Worm (Caenorhabditis elegans): ENCODE measurements around the gene H40L08.9.

The H40L08.9 gene

ce11 chrX:15077597-15078261 is 1.4 kb upstream of the H40L08.9 start, which contains the start of the genes H40L08.8, H40L08.2 and H40L08.7 (continued):
- TF ChIP-seq isw-1 (GFP tag; IDR thresholded peaks at IDR 0.05) = no peak
- TF ChIP-seq efl-3 (GFP tag; optimal IDR thresholded peaks at IDR 0.05) = no peak
- peak; percentile 41 for TF ChIP-seq tbx-2 (tag; optimal IDR thresholded peaks at IDR 0.05)
- TF ChIP-seq nhr-11 (tag; optimal IDR thresholded peaks at IDR 0.05) = no peak
- TF ChIP-seq mep-1 (tag; optimal IDR thresholded peaks at IDR 0.05) = no peak
- no peak for TF ChIP-seq Y116A8C.19 (tag; optimal IDR thresholded peaks at IDR 0.05; ENCODE audit: borderline replicate concordance)
- TF ChIP-seq C34B4.2 (tag; optimal IDR thresholded peaks at IDR 0.05) = no peak
- TF ChIP-seq efl-1 (optimal IDR thresholded peaks at IDR 0.05) = no peak
- no peak for TF ChIP-seq efl-1 (GFP tag; optimal IDR thresholded peaks at IDR 0.05 in 1 of 2)
- no peak for TF ChIP-seq jun-1 (tag; optimal IDR thresholded peaks at IDR 0.05)
- TF ChIP-seq unc-86 (tag; optimal IDR thresholded peaks at IDR 0.05) = no peak
- no peak for TF ChIP-seq xbp-1 (tag; optimal IDR thresholded peaks at IDR 0.05)
- no peak for TF ChIP-seq nhr-84 (tag; optimal IDR thresholded peaks at IDR 0.05)
- no peak for TF ChIP-seq unc-130 (tag; optimal IDR thresholded peaks at IDR 0.05)
- TF ChIP-seq unc-62 (GFP tag; optimal IDR thresholded peaks at IDR 0.05) = no peak
- peak; percentile 16 for TF ChIP-seq nhr-47 (tag; optimal IDR thresholded peaks at IDR 0.05)
- TF ChIP-seq irx-1 (tag; optimal IDR thresholded peaks at IDR 0.05) = no peak
- no peak for TF ChIP-seq egl-13 (tag; optimal IDR thresholded peaks at IDR 0.05)
- peak; percentile 71 for TF ChIP-seq nhr-71 (tag; optimal IDR thresholded peaks at IDR 0.05)
- TF ChIP-seq mef-2 (tag; optimal IDR thresholded peaks at IDR 0.05) = no peak
- TF ChIP-seq nhr-90 (tag; optimal IDR thresholded peaks at IDR 0.05; ENCODE audit: poor library complexity) = peak; percentile 58
- no peak for TF ChIP-seq rnt-1 (tag; optimal IDR thresholded peaks at IDR 0.05)
- peak in 3 of 6 experiments; percentile 4 to 32 (median 17) for TF ChIP-seq elt-3 (tag; optimal IDR thresholded peaks at IDR 0.05)
- TF ChIP-seq nhr-76 (tag; optimal IDR thresholded peaks at IDR 0.05) = no peak
- TF ChIP-seq ama-1 (optimal IDR thresholded peaks at IDR 0.05) = peak; percentile 82
- no peak for TF ChIP-seq ces-1 (GFP tag; optimal IDR thresholded peaks at IDR 0.05)
- no peak for TF ChIP-seq tlp-1 (tag; optimal IDR thresholded peaks at IDR 0.05)
- no peak for TF ChIP-seq nhr-12 (tag; optimal IDR thresholded peaks at IDR 0.05)
- peak in 1 of 2 experiments; percentile 11 for TF ChIP-seq lsy-2 (tag; optimal IDR thresholded peaks at IDR 0.05)
- TF ChIP-seq hlh-17 (GFP tag; optimal IDR thresholded peaks at IDR 0.05; ENCODE audit: borderline replicate concordance) = no peak
- no peak for TF ChIP-seq C16A3.4 (tag; optimal IDR thresholded peaks at IDR 0.05)
- peak; percentile 53 for TF ChIP-seq blmp-1 (tag; optimal IDR thresholded peaks at IDR 0.05)
- no peak for TF ChIP-seq ztf-4 (tag; optimal IDR thresholded peaks at IDR 0.05)
- TF ChIP-seq snpc-4 (tag; optimal IDR thresholded peaks at IDR 0.05) = no peak
- TF ChIP-seq nhr-20 (tag; optimal IDR thresholded peaks at IDR 0.05) = peak; percentile 82
- no peak for TF ChIP-seq fkh-8 (tag; optimal IDR thresholded peaks at IDR 0.05)
- TF ChIP-seq mdl-1 (tag; optimal IDR thresholded peaks at IDR 0.05) = peak in 1 of 2 experiments; percentile 41
- no peak for TF ChIP-seq unc-30 (tag; optimal IDR thresholded peaks at IDR 0.05)
- TF ChIP-seq unc-98 (GFP tag; IDR thresholded peaks at IDR 0.05) = no peak
- TF ChIP-seq lin-13 (GFP tag; optimal IDR thresholded peaks at IDR 0.05) = no peak

ce11 chrX:15076909-15077308 is 629 bp upstream of the H40L08.9 start:
- TF ChIP-seq lin-35 (GFP tag; optimal IDR thresholded peaks at IDR 0.05) = peak in 1 of 2 experiments; percentile 22
- no peak for TF ChIP-seq C34B4.2 (tag; optimal IDR thresholded peaks at IDR 0.05)

- peak; percentile 11 for TF ChIP-seq snpc-4 (tag; optimal IDR thresholded peaks at IDR 0.05)
- no peak for TF ChIP-seq efl-1 (optimal IDR thresholded peaks at IDR 0.05)
- peak in 1 of 2 experiments; percentile 53 for TF ChIP-seq efl-1 (GFP tag; optimal IDR thresholded peaks at IDR 0.05 in 1 of 2)
- peak; percentile 9 for TF ChIP-seq nhr-85 (tag)
- TF ChIP-seq nhr-77 (tag; optimal IDR thresholded peaks at IDR 0.05) = no peak
- no peak for TF ChIP-seq mdl-1 (tag; optimal IDR thresholded peaks at IDR 0.05)
- no peak for TF ChIP-seq ceh-82 (tag; optimal IDR thresholded peaks at IDR 0.05)
Measured at ce11 chrX:15075170-15075569, 1.1 kb downstream of the H40L08.9 start.

All from whole organism, L1 larva.